Worm (Caenorhabditis elegans) whole organism, L3 larva: ENCODE results near the gene T28C6.5.

Source experiments
- R02D3.7 ChIP-seq: fragments of 150-350 bp; optimal IDR thresholded peaks from 2 replicates; lab custom pipeline; 2014; ENCODE audit warnings: missing biosample characterization, missing genetic modification characterization
- ZK546.5 ChIP-seq: sonication (generic microtip); optimal IDR thresholded peaks from 2 replicates; lab custom pipeline; 2017; ENCODE audit warnings: missing biosample characterization, missing genetic modification characterization
- aly-2 ChIP-seq: fragments of 150-350 bp; optimal IDR thresholded peaks from 2 replicates; lab custom pipeline; 2014; ENCODE audit warnings: missing biosample characterization, missing genetic modification characterization
- ama-1 ChIP-seq: fragments of 150-350 bp; optimal IDR thresholded peaks from 2 replicates; lab custom pipeline; 2018
- ceh-16 ChIP-seq: sonication (generic microtip); optimal IDR thresholded peaks from 2 replicates; lab custom pipeline; 2017; ENCODE audit warnings: missing biosample characterization, missing genetic modification characterization
- ceh-28 ChIP-seq: fragments of 150-350 bp; optimal IDR thresholded peaks from 2 replicates; lab custom pipeline; 2014; ENCODE audit warnings: missing biosample characterization, missing genetic modification reagents, missing genetic modification characterization
- ceh-82 ChIP-seq: fragments of 150-350 bp; optimal IDR thresholded peaks from 2 replicates; lab custom pipeline; 2014; ENCODE audit warnings: missing biosample characterization, missing genetic modification characterization
- ceh-9 ChIP-seq: sonication (generic microtip); optimal IDR thresholded peaks from 2 replicates; lab custom pipeline; 2018; ENCODE audit warnings: missing biosample characterization, missing genetic modification characterization
- daf-12 ChIP-seq: fragments of 150-350 bp; optimal IDR thresholded peaks from 2 replicates; lab custom pipeline; 2014; ENCODE audit warnings: missing biosample characterization, missing genetic modification reagents, missing genetic modification characterization
- egl-27 ChIP-seq: sonication (generic microtip); optimal IDR thresholded peaks from 4 replicates; lab custom pipeline; 2017; ENCODE audit warnings: missing biosample characterization, missing genetic modification reagents, missing genetic modification characterization
- elt-2 ChIP-seq: sonication (generic microtip); optimal IDR thresholded peaks from 2 replicates; lab custom pipeline; 2016; ENCODE audit warnings: missing genetic modification reagents, mild to moderate bottlenecking, missing genetic modification characterization, missing compliant biosample characterization
- eor-1 ChIP-seq, 2 experiments: fragments of 150-350 bp; optimal IDR thresholded peaks; 2 replicates each; lab custom pipeline; 2014 to 2018; ENCODE audit warnings: missing biosample characterization in 2 of 2, missing genetic modification characterization in 2 of 2
- fkh-10 ChIP-seq: sonication (generic microtip); optimal IDR thresholded peaks from 2 replicates; lab custom pipeline; 2017; ENCODE audit warnings: missing biosample characterization, missing genetic modification reagents, missing genetic modification characterization
- fkh-2 ChIP-seq: fragments of 150-350 bp; optimal IDR thresholded peaks from 2 replicates; lab custom pipeline; 2014; ENCODE audit warnings: missing biosample characterization, missing genetic modification reagents, missing genetic modification characterization
- hmg-11 ChIP-seq: sonication (generic microtip); optimal IDR thresholded peaks from 2 replicates; lab custom pipeline; 2016; ENCODE audit warnings: missing genetic modification characterization, missing compliant biosample characterization
- jun-1 ChIP-seq: fragments of 150-350 bp; optimal IDR thresholded peaks from 2 replicates; lab custom pipeline; 2014; ENCODE audit warnings: missing biosample characterization, missing genetic modification reagents, missing genetic modification characterization
- lin-15B ChIP-seq: fragments of 150-350 bp; optimal IDR thresholded peaks from 2 replicates; lab custom pipeline; 2014; ENCODE audit warnings: missing biosample characterization, missing genetic modification characterization
- lsy-12 ChIP-seq: sonication (generic microtip); optimal IDR thresholded peaks from 2 replicates; lab custom pipeline; 2016; ENCODE audit warnings: mild to moderate bottlenecking, missing genetic modification characterization, missing compliant biosample characterization
- mdl-1 ChIP-seq: fragments of 150-350 bp; optimal IDR thresholded peaks from 2 replicates; lab custom pipeline; 2014; ENCODE audit warnings: missing biosample characterization, missing genetic modification characterization
- mml-1 ChIP-seq: fragments of 150-350 bp; sonication (generic microtip); optimal IDR thresholded peaks from 3 replicates; lab custom pipeline; 2014; ENCODE audit warnings: missing biosample characterization, missing genetic modification characterization
- nfya-1 ChIP-seq: sonication (generic microtip); optimal IDR thresholded peaks from 2 replicates; lab custom pipeline; 2017; ENCODE audit warnings: missing genetic modification characterization, mild to moderate bottlenecking, missing compliant biosample characterization, antibody characterized with exemption, moderate library complexity; ENCODE audit not compliant: insufficient read depth
- nhr-11 ChIP-seq: fragments of 150-350 bp; optimal IDR thresholded peaks from 2 replicates; lab custom pipeline; 2014; ENCODE audit warnings: missing biosample characterization, missing genetic modification characterization
- nhr-12 ChIP-seq: fragments of 150-350 bp; optimal IDR thresholded peaks from 2 replicates; lab custom pipeline; 2014; ENCODE audit warnings: missing biosample characterization, missing genetic modification characterization
- nhr-23 ChIP-seq: fragments of 150-350 bp; optimal IDR thresholded peaks from 2 replicates; lab custom pipeline; 2014; ENCODE audit warnings: missing biosample characterization, missing genetic modification reagents, missing genetic modification characterization
- nhr-25 ChIP-seq: sonication (generic microtip); optimal IDR thresholded peaks from 2 replicates; lab custom pipeline; 2017; ENCODE audit warnings: missing biosample characterization, missing genetic modification characterization
- nhr-43 ChIP-seq: sonication (generic microtip); optimal IDR thresholded peaks from 2 replicates; lab custom pipeline; 2016; ENCODE audit warnings: mild to moderate bottlenecking, missing genetic modification characterization, missing compliant biosample characterization; ENCODE audit not compliant: poor library complexity, severe bottlenecking
- nhr-67 ChIP-seq: fragments of 150-350 bp; optimal IDR thresholded peaks from 2 replicates; lab custom pipeline; 2014; ENCODE audit warnings: missing biosample characterization, missing genetic modification characterization
- nhr-76 ChIP-seq: fragments of 150-350 bp; sonication (generic microtip); optimal IDR thresholded peaks from 5 replicates; lab custom pipeline; 2014; ENCODE audit warnings: missing biosample characterization, missing genetic modification characterization
- pha-4 ChIP-seq: fragments of 150-350 bp; optimal IDR thresholded peaks from 2 replicates; lab custom pipeline; 2014; ENCODE audit warnings: missing biosample characterization, missing genetic modification reagents, missing genetic modification characterization
- pqm-1 ChIP-seq: fragments of 150-350 bp; optimal IDR thresholded peaks from 2 replicates; lab custom pipeline; 2017; ENCODE audit warnings: missing biosample characterization, missing genetic modification characterization, inconsistent platforms
- tbx-2 ChIP-seq: sonication (generic microtip); optimal IDR thresholded peaks from 2 replicates; lab custom pipeline; 2016; ENCODE audit warnings: mild to moderate bottlenecking, missing genetic modification characterization, missing compliant biosample characterization
- unc-39 ChIP-seq: sonication (generic microtip); optimal IDR thresholded peaks from 4 replicates; lab custom pipeline; 2017; ENCODE audit warnings: missing biosample characterization, missing genetic modification characterization
- ztf-4 ChIP-seq: fragments of 150-350 bp; optimal IDR thresholded peaks from 2 replicates; lab custom pipeline; 2014; ENCODE audit warnings: missing biosample characterization, missing genetic modification characterization

T28C6.5 gene

DNA sequence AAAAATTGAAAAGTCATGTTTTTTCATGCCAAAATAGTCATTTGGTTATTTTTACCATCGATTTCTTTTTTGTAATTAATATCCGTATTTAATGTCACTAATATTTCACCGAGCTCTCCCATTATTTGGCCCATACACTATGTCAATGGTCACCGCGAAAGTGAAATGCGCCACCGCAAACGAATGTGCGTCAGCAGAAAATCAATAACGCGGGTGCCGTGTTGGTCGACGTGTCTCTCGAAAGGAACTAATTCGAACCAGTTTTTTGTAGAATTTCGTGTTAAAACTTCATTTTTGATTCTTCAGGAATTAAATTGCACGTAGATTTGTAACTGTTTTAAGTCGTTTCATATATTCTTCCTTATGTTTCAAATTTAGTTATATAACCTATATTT, 5.4 kb downstream of the T28C6.5 start:
- TF ChIP-seq nhr-11 (tag; lab: Kevin White, UChicago) (no peak), ztf-4 (tag; lab: Kevin White, UChicago) (no peak), egl-27 (tag; lab: Kevin White, UChicago) (no peak), daf-12 (tag; lab: Kevin White, UChicago) (no peak), nfya-1 (tag; lab: Kevin White, UChicago) (peak; percentile 37), lin-15B (tag; lab: Kevin White, UChicago) (peak; percentile 19), fkh-10 (no peak), nhr-25 (tag; lab: Kevin White, UChicago) (peak; percentile 3), eor-1 (tag; optimal IDR thresholded peaks at IDR 0.05; lab: Kevin White, UChicago) (no peak), unc-39 (tag; lab: Kevin White, UChicago) (no peak), ceh-82 (tag; lab: Kevin White, UChicago) (no peak), mdl-1 (no peak), mml-1 (tag; lab: Kevin White, UChicago) (no peak), ceh-28 (tag; lab: Kevin White, UChicago) (peak; percentile 22), jun-1 (tag; lab: Kevin White, UChicago) (peak; percentile 7), pha-4 (tag; lab: Kevin White, UChicago) (peak; percentile 9), nhr-76 (tag; lab: Kevin White, UChicago) (no peak), aly-2 (tag; lab: Kevin White, UChicago) (no peak), ceh-9 (no peak), tbx-2 (tag; lab: Kevin White, UChicago) (no peak), fkh-2 (no peak), nhr-12 (tag; lab: Kevin White, UChicago) (no peak), ama-1 (lab: Kevin White, UChicago) (no peak), ceh-16 (tag; lab: Kevin White, UChicago) (no peak), hmg-11 (tag; lab: Kevin White, UChicago) (peak; percentile 65), lsy-12 (tag; lab: Kevin White, UChicago) (no peak), R02D3.7 (tag; lab: Kevin White, UChicago) (no peak)
- TF ChIP-seq, all 47 proteins: peak for 7

DNA sequence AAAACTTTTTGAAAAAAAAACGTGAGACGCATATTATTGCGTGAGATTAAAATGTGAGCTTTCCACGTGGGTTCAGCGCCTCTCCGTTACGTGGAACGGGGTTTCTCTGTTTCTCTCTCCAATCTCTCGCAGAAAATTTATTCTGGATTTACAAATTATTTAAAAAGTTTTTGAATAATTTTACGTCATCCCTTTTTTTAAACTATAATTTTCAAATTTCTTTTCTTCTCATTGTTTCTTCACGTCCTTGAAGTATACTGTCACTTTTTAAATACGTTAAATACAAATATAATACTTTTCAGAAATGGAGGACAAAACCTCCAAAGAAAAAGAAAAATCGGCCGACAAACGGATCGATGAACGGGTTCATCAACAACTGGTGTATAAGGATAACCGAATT, 6.3 kb downstream of the T28C6.5 start, which contains the start of gene T28C6.7:
T28C6.7 (plus strand) TSS at position 301 of the 400 bp plus-strand sequence.
- no peak for TF ChIP-seq daf-12 (tag; lab: Kevin White, UChicago)
- TF ChIP-seq tbx-2 (tag; lab: Kevin White, UChicago), result no peak
- no peak for TF ChIP-seq ZK546.5 (tag; lab: Kevin White, UChicago)
- no peak for TF ChIP-seq nhr-76 (tag; lab: Kevin White, UChicago)
- TF ChIP-seq ceh-28 (tag; lab: Kevin White, UChicago), result no peak
- no peak for TF ChIP-seq ceh-82 (tag; lab: Kevin White, UChicago)
- TF ChIP-seq aly-2 (tag; lab: Kevin White, UChicago), result no peak
- TF ChIP-seq nhr-25 (tag; lab: Kevin White, UChicago), result no peak
- no peak for TF ChIP-seq nhr-43 (tag; lab: Kevin White, UChicago)
- no peak for TF ChIP-seq ama-1 (lab: Kevin White, UChicago)

DNA sequence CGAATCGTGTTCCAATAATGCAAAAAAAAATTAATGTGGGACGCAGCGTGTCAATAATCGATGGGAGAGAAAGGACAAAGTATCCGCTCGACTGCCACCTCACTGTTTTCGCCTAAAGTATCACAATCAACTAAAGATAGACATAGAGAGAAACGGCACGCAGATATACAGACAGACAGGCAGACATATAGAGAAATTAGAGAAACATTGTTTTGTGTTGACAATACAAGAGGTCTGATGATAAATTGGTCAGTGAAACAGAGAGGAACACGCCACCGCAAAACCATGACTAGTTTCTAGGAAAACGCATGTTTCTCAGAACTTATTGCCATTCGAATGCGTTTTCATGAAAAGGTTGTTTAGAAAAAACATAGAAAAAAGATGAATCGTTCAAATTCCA, 9.3 kb downstream of the T28C6.5 start, which contains the start of gene T28C6.8:
T28C6.8 (minus strand) TSS at position 137 of the 400 bp plus-strand sequence.
- TF ChIP-seq ceh-82 (tag; lab: Kevin White, UChicago), result no peak
- no peak for TF ChIP-seq ZK546.5 (tag; lab: Kevin White, UChicago)
- peak; percentile 66 for TF ChIP-seq nhr-25 (tag; lab: Kevin White, UChicago)
- no peak for TF ChIP-seq ceh-16 (tag; lab: Kevin White, UChicago)
- peak; percentile 45 for TF ChIP-seq elt-2 (tag; lab: Kevin White, UChicago)
- peak; percentile 21 for TF ChIP-seq nhr-23 (tag; lab: Kevin White, UChicago)
- TF ChIP-seq lin-15B (tag; lab: Kevin White, UChicago), result peak; percentile 1
- TF ChIP-seq nhr-43 (tag; lab: Kevin White, UChicago), result no peak
- peak; percentile 88 for TF ChIP-seq pqm-1 (tag; lab: Kevin White, UChicago)
- TF ChIP-seq nhr-67 (tag; lab: Kevin White, UChicago), result no peak
- peak; percentile 89 for TF ChIP-seq pha-4 (tag; lab: Kevin White, UChicago)
- TF ChIP-seq ceh-28 (tag; lab: Kevin White, UChicago), result peak; percentile 38
- peak; percentile 7 for TF ChIP-seq R02D3.7 (tag; lab: Kevin White, UChicago)
- TF ChIP-seq ztf-4 (tag; lab: Kevin White, UChicago), result no peak
- TF ChIP-seq nfya-1 (tag; lab: Kevin White, UChicago), result no peak
